Worm (Caenorhabditis elegans) whole organism, L2 larva: ENCODE measurements around the gene num-1.
A peak's percentile ranks its signal among the peaks of the same experiment; 100 is the strongest.

Source experiments
- Y55F3AM.14 ChIP-seq: fragments of 200-800 bp; sonication (Bioruptor generic); optimal IDR thresholded peaks from 2 replicates; lab custom pipeline; 2018; ENCODE audit warnings: mild to moderate bottlenecking, missing genetic modification characterization, missing compliant biosample characterization
- ZK546.5 ChIP-seq: sonication (generic microtip); optimal IDR thresholded peaks from 2 replicates; lab custom pipeline; 2017; ENCODE audit warnings: missing biosample characterization, missing genetic modification characterization
- mbf-1 ChIP-seq: sonication (generic microtip); optimal IDR thresholded peaks from 2 replicates; lab custom pipeline; 2017; ENCODE audit warnings: missing biosample characterization, missing genetic modification characterization
- nhr-10 ChIP-seq: sonication (generic microtip); optimal IDR thresholded peaks from 2 replicates; lab custom pipeline; 2017; ENCODE audit warnings: missing biosample characterization, missing genetic modification characterization
- nhr-237 ChIP-seq: fragments of 150-350 bp; optimal IDR thresholded peaks from 2 replicates; lab custom pipeline; 2014; ENCODE audit warnings: missing biosample characterization, missing genetic modification characterization
- sma-9 ChIP-seq, 2 experiments: fragments of 150-350 bp in 1 of 2; sonication (generic microtip) in 1 of 2; optimal IDR thresholded peaks; 2 replicates each; lab custom pipeline; 2014 to 2016; ENCODE audit warnings: missing genetic modification characterization in 2 of 2, mild to moderate bottlenecking in 1 of 2, missing biosample characterization in 1 of 2, missing compliant biosample characterization in 1 of 2, missing genetic modification reagents in 1 of 2, moderate library complexity in 1 of 2
- unc-55 ChIP-seq: fragments of 150-350 bp; sonication (generic microtip); optimal IDR thresholded peaks from 3 replicates; lab custom pipeline; 2014; ENCODE audit warnings: missing biosample characterization, missing genetic modification reagents, missing genetic modification characterization
- unc-62 ChIP-seq: fragments of 150-350 bp; optimal IDR thresholded peaks from 2 replicates; lab custom pipeline; 2014; ENCODE audit warnings: missing biosample characterization, missing genetic modification reagents, missing genetic modification characterization
- zag-1 ChIP-seq: fragments of 150-350 bp; optimal IDR thresholded peaks from 2 replicates; lab custom pipeline; 2014; ENCODE audit warnings: missing biosample characterization, missing genetic modification characterization

DNA sequence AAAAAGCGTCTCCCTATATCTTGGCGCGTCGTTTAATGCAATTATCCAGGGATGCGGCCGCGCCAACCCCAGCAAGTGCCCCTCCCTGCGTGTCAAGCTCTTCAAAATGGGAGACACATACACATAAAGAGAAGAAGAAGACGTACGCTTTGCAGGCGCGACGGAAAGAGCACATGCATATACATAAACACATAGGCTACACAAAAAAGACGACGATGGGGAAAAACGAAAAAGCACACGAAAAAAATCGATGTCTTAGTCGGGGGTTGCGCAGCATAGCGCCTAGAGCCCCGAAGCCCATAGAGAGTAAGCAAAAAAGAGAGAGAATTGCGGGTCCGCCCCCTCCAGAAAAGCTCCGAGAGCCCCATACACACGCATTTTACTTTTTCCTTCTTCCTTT is 40.5 kb upstream of the num-1 start, which contains the start of gene tpan-1:
- TF ChIP-seq Y55F3AM.14: peak; percentile 91
- TF ChIP-seq nhr-237 (tag; lab: Kevin White, UChicago): no peak
- no peak for TF ChIP-seq ZK546.5 (tag; lab: Kevin White, UChicago)
- no peak for TF ChIP-seq unc-62 (GFP tag; lab: Kevin White, UChicago)
- peak; percentile 90 for TF ChIP-seq unc-55 (GFP tag; lab: Kevin White, UChicago)
- no peak for TF ChIP-seq mbf-1 (tag; lab: Kevin White, UChicago)
- TF ChIP-seq sma-9 (GFP tag; optimal IDR thresholded peaks at IDR 0.05; lab: Kevin White, UChicago): no peak
- TF ChIP-seq sma-9 (tag; optimal IDR thresholded peaks at IDR 0.05; lab: Kevin White, UChicago): no peak
- TF ChIP-seq zag-1 (tag; lab: Kevin White, UChicago): peak; percentile 85
- TF ChIP-seq nhr-10 (tag; lab: Kevin White, UChicago): no peak
